Worm (Caenorhabditis elegans) whole organism, young adult: ENCODE results near the gene nas-29.

Experiments used
- K12H6.12 ChIP-seq: fragments of 200-800 bp; sonication (Bioruptor generic); optimal IDR thresholded peaks from 2 replicates; lab custom pipeline; 2018; ENCODE audit warnings: mild to moderate bottlenecking, missing genetic modification characterization, missing compliant biosample characterization
- chd-7 ChIP-seq: sonication (generic microtip); optimal IDR thresholded peaks from 2 replicates; lab custom pipeline; 2016; ENCODE audit warnings: mild to moderate bottlenecking, missing genetic modification characterization, moderate library complexity, missing compliant biosample characterization
- dpl-1 ChIP-seq: fragments of 150-350 bp; optimal IDR thresholded peaks from 2 replicates; lab custom pipeline; 2014; ENCODE audit warnings: missing biosample characterization, missing genetic modification reagents, missing genetic modification characterization
- efl-1 ChIP-seq: fragments of 150-350 bp; optimal IDR thresholded peaks from 2 replicates; lab custom pipeline; 2014; ENCODE audit warnings: missing biosample characterization, missing genetic modification reagents, missing genetic modification characterization
- ets-4 ChIP-seq: fragments of 200-800 bp; sonication (Bioruptor generic); optimal IDR thresholded peaks from 2 replicates; lab custom pipeline; 2018; ENCODE audit warnings: mild to moderate bottlenecking, missing genetic modification characterization, missing compliant biosample characterization
- madf-6 ChIP-seq: fragments of 200-800 bp; sonication (Bioruptor generic); IDR thresholded peaks from 2 replicates; pipeline ENCODE4 v1.3.6; 2022; ENCODE audit warnings: missing genetic modification reagents, missing genetic modification characterization, missing compliant biosample characterization
- nhr-179 ChIP-seq: sonication (generic microtip); optimal IDR thresholded peaks from 2 replicates; lab custom pipeline; 2016; ENCODE audit warnings: mild to moderate bottlenecking, missing genetic modification characterization, missing compliant biosample characterization
- pha-4 ChIP-seq: fragments of 150-350 bp; sonication (generic microtip); optimal IDR thresholded peaks from 2 replicates; lab custom pipeline; 2014; ENCODE audit warnings: missing biosample characterization, missing genetic modification reagents, missing genetic modification characterization
- unc-62 ChIP-seq: fragments of 150-350 bp; optimal IDR thresholded peaks from 2 replicates; lab custom pipeline; 2014; ENCODE audit warnings: missing biosample characterization, missing genetic modification reagents, missing genetic modification characterization
- zfh-2 ChIP-seq: fragments of 200-800 bp; sonication (Bioruptor generic); conservative IDR thresholded peaks from 2 replicates; pipeline ENCODE4 v1.3.6; 2022; ENCODE audit warnings: missing genetic modification reagents, missing genetic modification characterization, missing compliant biosample characterization

ce11 chrII:5185955-5186539, 44.2 kb upstream of the nas-29 start:
- no peak for TF ChIP-seq efl-1 (GFP tag; lab: Kevin White, UChicago)
- no peak for TF ChIP-seq nhr-179 (tag; lab: Kevin White, UChicago)
- no peak for TF ChIP-seq zfh-2 (GFP tag; lab: Robert Waterston, UW)
- peak; percentile 30 for TF ChIP-seq unc-62 (GFP tag; lab: Kevin White, UChicago)
- no peak for TF ChIP-seq ets-4 (GFP tag; lab: Kevin White, UChicago)
- TF ChIP-seq madf-6 (GFP tag; lab: Robert Waterston, UW): no peak
- no peak for TF ChIP-seq pha-4 (tag; lab: Kevin White, UChicago)
- TF ChIP-seq chd-7 (tag; lab: Kevin White, UChicago): no peak
- TF ChIP-seq dpl-1 (GFP tag; lab: Kevin White, UChicago): no peak
- TF ChIP-seq K12H6.12 (tag; lab: Kevin White, UChicago): no peak
